Worm (Caenorhabditis elegans) whole organism, L2 larva: ENCODE measurements around the gene pak-2.

Experiments used
- fos-1 ChIP-seq: fragments of 150-350 bp; optimal IDR thresholded peaks from 2 replicates; lab custom pipeline; 2014; ENCODE audit warnings: missing biosample characterization, missing genetic modification characterization
- nhr-11 ChIP-seq: fragments of 150-350 bp; optimal IDR thresholded peaks from 2 replicates; lab custom pipeline; 2014; ENCODE audit warnings: missing biosample characterization, missing genetic modification characterization
- nhr-77 ChIP-seq: fragments of 150-350 bp; optimal IDR thresholded peaks from 2 replicates; lab custom pipeline; 2014; ENCODE audit warnings: missing biosample characterization, missing genetic modification characterization

ce11 chrV:11013179-11013578 is 26.1 kb downstream of the pak-2 start:
- no peak for TF ChIP-seq nhr-77 (tag; lab: Kevin White, UChicago)
- TF ChIP-seq fos-1, result no peak
- no peak for TF ChIP-seq nhr-11 (tag; lab: Kevin White, UChicago)
